Fruit fly (Drosophila melanogaster): ENCODE results near the gene CG16782.

DNA sequence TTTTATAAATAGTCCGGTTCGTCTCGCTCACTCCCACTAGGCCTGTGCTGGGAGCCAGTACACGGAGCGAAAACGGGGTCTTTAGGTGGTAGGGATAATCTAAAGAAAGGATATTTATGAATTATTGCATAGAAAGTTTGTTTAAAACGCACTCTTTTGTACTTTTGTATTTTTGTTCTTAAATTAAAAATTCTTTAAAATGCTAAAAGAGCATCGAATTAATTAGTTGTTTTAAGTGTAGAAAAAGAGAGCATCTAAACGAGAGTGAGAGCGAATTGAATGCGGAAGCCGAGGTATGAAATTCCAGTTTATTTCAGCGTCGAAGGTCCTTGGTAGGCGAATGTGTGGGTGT lies 32.5 kb downstream of the CG16782 start:
- TF ChIP-seq psq (optimal IDR thresholded peaks at IDR 0.05) (no peak), Dll (optimal IDR thresholded peaks at IDR 0.05) (no peak)
